Worm (Caenorhabditis elegans) whole organism, L3 larva: ENCODE results near the gene twk-17.

ENCODE experiments used
- R02D3.7 ChIP-seq: fragments of 150-350 bp; optimal IDR thresholded peaks from 2 replicates; lab custom pipeline; 2014; ENCODE audit warnings: missing biosample characterization, missing genetic modification characterization
- aly-2 ChIP-seq: fragments of 150-350 bp; optimal IDR thresholded peaks from 2 replicates; lab custom pipeline; 2014; ENCODE audit warnings: missing biosample characterization, missing genetic modification characterization
- ama-1 ChIP-seq: fragments of 150-350 bp; optimal IDR thresholded peaks from 2 replicates; lab custom pipeline; 2018
- ceh-16 ChIP-seq: sonication (generic microtip); optimal IDR thresholded peaks from 2 replicates; lab custom pipeline; 2017; ENCODE audit warnings: missing biosample characterization, missing genetic modification characterization
- ceh-82 ChIP-seq: fragments of 150-350 bp; optimal IDR thresholded peaks from 2 replicates; lab custom pipeline; 2014; ENCODE audit warnings: missing biosample characterization, missing genetic modification characterization
- ceh-9 ChIP-seq: sonication (generic microtip); optimal IDR thresholded peaks from 2 replicates; lab custom pipeline; 2018; ENCODE audit warnings: missing biosample characterization, missing genetic modification characterization
- daf-12 ChIP-seq: fragments of 150-350 bp; optimal IDR thresholded peaks from 2 replicates; lab custom pipeline; 2014; ENCODE audit warnings: missing biosample characterization, missing genetic modification reagents, missing genetic modification characterization
- egl-27 ChIP-seq: sonication (generic microtip); optimal IDR thresholded peaks from 4 replicates; lab custom pipeline; 2017; ENCODE audit warnings: missing biosample characterization, missing genetic modification reagents, missing genetic modification characterization
- egl-5 ChIP-seq: fragments of 150-350 bp; optimal IDR thresholded peaks from 2 replicates; lab custom pipeline; 2017; ENCODE audit warnings: missing biosample characterization, missing genetic modification reagents, missing genetic modification characterization, inconsistent platforms
- elt-1 ChIP-seq: fragments of 150-350 bp; optimal IDR thresholded peaks from 2 replicates; lab custom pipeline; 2014; ENCODE audit warnings: missing biosample characterization, missing genetic modification characterization
- elt-2 ChIP-seq: sonication (generic microtip); optimal IDR thresholded peaks from 2 replicates; lab custom pipeline; 2016; ENCODE audit warnings: missing genetic modification reagents, mild to moderate bottlenecking, missing genetic modification characterization, missing compliant biosample characterization
- fkh-10 ChIP-seq: sonication (generic microtip); optimal IDR thresholded peaks from 2 replicates; lab custom pipeline; 2017; ENCODE audit warnings: missing biosample characterization, missing genetic modification reagents, missing genetic modification characterization
- fkh-2 ChIP-seq: fragments of 150-350 bp; optimal IDR thresholded peaks from 2 replicates; lab custom pipeline; 2014; ENCODE audit warnings: missing biosample characterization, missing genetic modification reagents, missing genetic modification characterization
- fos-1 ChIP-seq: fragments of 150-350 bp; optimal IDR thresholded peaks from 2 replicates; lab custom pipeline; 2014; ENCODE audit warnings: missing biosample characterization, missing genetic modification characterization
- hmg-11 ChIP-seq: sonication (generic microtip); optimal IDR thresholded peaks from 2 replicates; lab custom pipeline; 2016; ENCODE audit warnings: missing genetic modification characterization, missing compliant biosample characterization
- jun-1 ChIP-seq: fragments of 150-350 bp; optimal IDR thresholded peaks from 2 replicates; lab custom pipeline; 2014; ENCODE audit warnings: missing biosample characterization, missing genetic modification reagents, missing genetic modification characterization
- lin-15B ChIP-seq: fragments of 150-350 bp; optimal IDR thresholded peaks from 2 replicates; lab custom pipeline; 2014; ENCODE audit warnings: missing biosample characterization, missing genetic modification characterization
- lin-39 ChIP-seq: fragments of 150-350 bp; optimal IDR thresholded peaks from 2 replicates; lab custom pipeline; 2018; ENCODE audit warnings: missing biosample characterization, missing genetic modification reagents, missing genetic modification characterization
- nfya-1 ChIP-seq: sonication (generic microtip); optimal IDR thresholded peaks from 2 replicates; lab custom pipeline; 2017; ENCODE audit warnings: missing genetic modification characterization, mild to moderate bottlenecking, missing compliant biosample characterization, antibody characterized with exemption, moderate library complexity; ENCODE audit not compliant: insufficient read depth
- nhr-11 ChIP-seq: fragments of 150-350 bp; optimal IDR thresholded peaks from 2 replicates; lab custom pipeline; 2014; ENCODE audit warnings: missing biosample characterization, missing genetic modification characterization
- nhr-12 ChIP-seq: fragments of 150-350 bp; optimal IDR thresholded peaks from 2 replicates; lab custom pipeline; 2014; ENCODE audit warnings: missing biosample characterization, missing genetic modification characterization
- nhr-237 ChIP-seq: fragments of 150-350 bp; optimal IDR thresholded peaks from 2 replicates; lab custom pipeline; 2014; ENCODE audit warnings: missing biosample characterization, missing genetic modification characterization
- nhr-25 ChIP-seq: sonication (generic microtip); optimal IDR thresholded peaks from 2 replicates; lab custom pipeline; 2017; ENCODE audit warnings: missing biosample characterization, missing genetic modification characterization
- nhr-28 ChIP-seq: fragments of 150-350 bp; optimal IDR thresholded peaks from 2 replicates; lab custom pipeline; 2014; ENCODE audit warnings: missing biosample characterization, missing genetic modification characterization
- nhr-43 ChIP-seq: sonication (generic microtip); optimal IDR thresholded peaks from 2 replicates; lab custom pipeline; 2016; ENCODE audit warnings: mild to moderate bottlenecking, missing genetic modification characterization, missing compliant biosample characterization; ENCODE audit not compliant: poor library complexity, severe bottlenecking
- nhr-67 ChIP-seq: fragments of 150-350 bp; optimal IDR thresholded peaks from 2 replicates; lab custom pipeline; 2014; ENCODE audit warnings: missing biosample characterization, missing genetic modification characterization
- nhr-76 ChIP-seq: fragments of 150-350 bp; sonication (generic microtip); optimal IDR thresholded peaks from 5 replicates; lab custom pipeline; 2014; ENCODE audit warnings: missing biosample characterization, missing genetic modification characterization
- pha-4 ChIP-seq: fragments of 150-350 bp; optimal IDR thresholded peaks from 2 replicates; lab custom pipeline; 2014; ENCODE audit warnings: missing biosample characterization, missing genetic modification reagents, missing genetic modification characterization
- pqm-1 ChIP-seq: fragments of 150-350 bp; optimal IDR thresholded peaks from 2 replicates; lab custom pipeline; 2017; ENCODE audit warnings: missing biosample characterization, missing genetic modification characterization, inconsistent platforms
- skn-1 ChIP-seq: fragments of 150-350 bp; optimal IDR thresholded peaks from 2 replicates; lab custom pipeline; 2014; ENCODE audit warnings: missing biosample characterization, missing genetic modification characterization
- tbx-2 ChIP-seq: sonication (generic microtip); optimal IDR thresholded peaks from 2 replicates; lab custom pipeline; 2016; ENCODE audit warnings: mild to moderate bottlenecking, missing genetic modification characterization, missing compliant biosample characterization
- ztf-4 ChIP-seq: fragments of 150-350 bp; optimal IDR thresholded peaks from 2 replicates; lab custom pipeline; 2014; ENCODE audit warnings: missing biosample characterization, missing genetic modification characterization

Gene twk-17

ce11 chrX:7568684-7569289 lies 39.1 kb downstream of the twk-17 start:
- no peak for TF ChIP-seq ztf-4
- TF ChIP-seq jun-1 (tag; lab: Kevin White, UChicago) = no peak
- no peak for TF ChIP-seq pha-4 (tag; lab: Kevin White, UChicago)
- TF ChIP-seq ceh-16 = no peak
- no peak for TF ChIP-seq fos-1 (tag; lab: Kevin White, UChicago)
- no peak for TF ChIP-seq ceh-82 (tag; lab: Kevin White, UChicago)
- no peak for TF ChIP-seq hmg-11 (tag; lab: Kevin White, UChicago)
- peak; percentile 23 for TF ChIP-seq nhr-25
- no peak for TF ChIP-seq nhr-28 (tag; lab: Kevin White, UChicago)
- no peak for TF ChIP-seq nhr-76 (tag; lab: Kevin White, UChicago)
- no peak for TF ChIP-seq elt-1
- peak; percentile 30 for TF ChIP-seq nhr-43

- peak; percentile 65 for TF ChIP-seq lin-39
- peak; percentile 43 for TF ChIP-seq egl-5 (tag; lab: Kevin White, UChicago)
- peak; percentile 29 for TF ChIP-seq pha-4 (tag; lab: Kevin White, UChicago)
- TF ChIP-seq ama-1 = no peak
- TF ChIP-seq nfya-1 (tag; lab: Kevin White, UChicago) = peak; percentile 36
These were observed 42.9 kb downstream of the twk-17 start, which contains the start of gene vps-52 for ce11 chrX:7565005-7565404. Gene vps-52 (plus strand): TSS chrX:7565323.

- TF ChIP-seq nhr-28 (tag; lab: Kevin White, UChicago) (no peak), tbx-2 (no peak), nhr-237 (tag; lab: Kevin White, UChicago) (no peak), aly-2 (tag; lab: Kevin White, UChicago) (no peak)
- TF ChIP-seq, all 47 proteins: peak for 0
These were observed 44.5 kb downstream of the twk-17 start for ce11 chrX:7563425-7563824.

- TF ChIP-seq fos-1 (tag; lab: Kevin White, UChicago) (no peak), R02D3.7 (tag; lab: Kevin White, UChicago) (no peak), lin-15B (no peak), fkh-10 (GFP tag; lab: Kevin White, UChicago) (no peak), daf-12 (tag; lab: Kevin White, UChicago) (no peak), elt-1 (no peak), nhr-67 (tag; lab: Kevin White, UChicago) (no peak), egl-27 (tag; lab: Kevin White, UChicago) (no peak), nhr-25 (no peak), skn-1 (no peak), lin-39 (no peak), nhr-28 (tag; lab: Kevin White, UChicago) (no peak), tbx-2 (no peak), nhr-11 (tag; lab: Kevin White, UChicago) (no peak), ceh-82 (tag; lab: Kevin White, UChicago) (no peak)
These were observed 45.3 kb downstream of the twk-17 start, which contains the start of gene sto-1 for ce11 chrX:7562625-7563024. Gene sto-1 (plus strand): TSS chrX:7562824.

- no peak for TF ChIP-seq nhr-25
- TF ChIP-seq elt-2 (tag; lab: Kevin White, UChicago) = peak; percentile 32
- no peak for TF ChIP-seq ceh-82 (tag; lab: Kevin White, UChicago)
These were observed 45.9 kb downstream of the twk-17 start for ce11 chrX:7561972-7562371.

ce11 chrX:7558928-7559455 lies 48.9 kb downstream of the twk-17 start, which contains the start of the genes PDB1.1 and F08C6.5:
Gene PDB1.1 (minus strand): TSS chrX:7559085.
Gene F08C6.5 (plus strand): TSS chrX:7559405.
- TF ChIP-seq ama-1 = no peak
- TF ChIP-seq nhr-12 (tag; lab: Kevin White, UChicago) = no peak
- peak; percentile 82 for TF ChIP-seq elt-2 (tag; lab: Kevin White, UChicago)
- TF ChIP-seq jun-1 (tag; lab: Kevin White, UChicago) = peak; percentile 37
- no peak for TF ChIP-seq ceh-9 (tag; lab: Kevin White, UChicago)
- TF ChIP-seq R02D3.7 (tag; lab: Kevin White, UChicago) = no peak
- TF ChIP-seq pqm-1 (tag; lab: Kevin White, UChicago) = peak; percentile 31
- TF ChIP-seq pha-4 (tag; lab: Kevin White, UChicago) = peak; percentile 39
- no peak for TF ChIP-seq fkh-2 (tag; lab: Kevin White, UChicago)
- no peak for TF ChIP-seq tbx-2
- TF ChIP-seq nfya-1 (tag; lab: Kevin White, UChicago) = no peak
- TF ChIP-seq lin-15B = no peak
